Worm (Caenorhabditis elegans): Measurements from ENCODE around the gene jmjd-4.
A peak's percentile ranks its signal among the peaks of the same experiment; 100 is the strongest.

The jmjd-4 gene

DNA sequence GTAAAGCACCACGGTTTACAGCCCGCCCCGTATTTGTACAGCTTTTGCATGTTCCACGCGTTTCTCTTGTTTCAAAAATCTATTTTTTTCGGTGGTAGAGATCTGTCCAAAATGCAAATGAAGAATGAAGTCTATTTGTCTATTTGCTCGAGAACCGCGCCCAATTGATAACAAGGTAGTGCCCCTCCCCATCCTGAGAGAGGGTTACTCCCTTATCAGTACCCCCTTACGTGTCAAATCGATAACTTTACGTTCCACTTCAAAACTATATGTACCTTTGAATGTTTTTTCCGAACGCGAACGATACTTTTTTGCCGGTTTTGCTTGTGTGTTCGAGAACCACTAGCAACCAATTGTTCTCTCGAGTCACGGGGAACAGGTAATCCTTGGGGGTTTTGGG, 42.2 kb upstream of the jmjd-4 start:
- TF ChIP-seq syd-9 (tag; optimal IDR thresholded peaks at IDR 0.05) (no peak), ref-2 (tag; optimal IDR thresholded peaks at IDR 0.05) (no peak), sdc-2 (tag; optimal IDR thresholded peaks at IDR 0.05) (no peak), K02D7.2 (tag; optimal IDR thresholded peaks at IDR 0.05) (no peak), unc-86 (tag; optimal IDR thresholded peaks at IDR 0.05) (no peak), elt-2 (tag; optimal IDR thresholded peaks at IDR 0.05) (peak; percentile 70)

- TF ChIP-seq Y22D7AL.16 (tag; optimal IDR thresholded peaks at IDR 0.05), result no peak
- TF ChIP-seq ceh-48 (tag; optimal IDR thresholded peaks at IDR 0.05), result no peak
- no peak for TF ChIP-seq elt-4 (tag; optimal IDR thresholded peaks at IDR 0.05)
- TF ChIP-seq nhr-11 (tag; optimal IDR thresholded peaks at IDR 0.05), result no peak
- no peak for TF ChIP-seq tbx-7 (tag; optimal IDR thresholded peaks at IDR 0.05)
- TF ChIP-seq eyg-1 (tag; optimal IDR thresholded peaks at IDR 0.05), result no peak
- TF ChIP-seq gmeb-2 (tag; optimal IDR thresholded peaks at IDR 0.05), result no peak
- no peak for TF ChIP-seq lin-11 (tag; optimal IDR thresholded peaks at IDR 0.05)
- TF ChIP-seq ceh-22 (tag; optimal IDR thresholded peaks at IDR 0.05), result no peak
- TF ChIP-seq fkh-6 (tag; optimal IDR thresholded peaks at IDR 0.05), result no peak
- no peak for TF ChIP-seq madf-2 (tag; optimal IDR thresholded peaks at IDR 0.05)
- no peak for TF ChIP-seq nfya-1 (tag; optimal IDR thresholded peaks at IDR 0.05)
- TF ChIP-seq ceh-9 (tag; optimal IDR thresholded peaks at IDR 0.05), result no peak
- TF ChIP-seq che-1 (tag; optimal IDR thresholded peaks at IDR 0.05), result no peak
- TF ChIP-seq unc-55 (GFP tag; optimal IDR thresholded peaks at IDR 0.05), result no peak
- no peak for TF ChIP-seq sdc-2 (tag; optimal IDR thresholded peaks at IDR 0.05)
- no peak for TF ChIP-seq mec-3 (tag; optimal IDR thresholded peaks at IDR 0.05; ENCODE audit: borderline replicate concordance)
- TF ChIP-seq hlh-6 (tag; optimal IDR thresholded peaks at IDR 0.05), result no peak
These were observed 40.0 kb upstream of the jmjd-4 start for ce11 chrIII:10373845-10374244.

DNA sequence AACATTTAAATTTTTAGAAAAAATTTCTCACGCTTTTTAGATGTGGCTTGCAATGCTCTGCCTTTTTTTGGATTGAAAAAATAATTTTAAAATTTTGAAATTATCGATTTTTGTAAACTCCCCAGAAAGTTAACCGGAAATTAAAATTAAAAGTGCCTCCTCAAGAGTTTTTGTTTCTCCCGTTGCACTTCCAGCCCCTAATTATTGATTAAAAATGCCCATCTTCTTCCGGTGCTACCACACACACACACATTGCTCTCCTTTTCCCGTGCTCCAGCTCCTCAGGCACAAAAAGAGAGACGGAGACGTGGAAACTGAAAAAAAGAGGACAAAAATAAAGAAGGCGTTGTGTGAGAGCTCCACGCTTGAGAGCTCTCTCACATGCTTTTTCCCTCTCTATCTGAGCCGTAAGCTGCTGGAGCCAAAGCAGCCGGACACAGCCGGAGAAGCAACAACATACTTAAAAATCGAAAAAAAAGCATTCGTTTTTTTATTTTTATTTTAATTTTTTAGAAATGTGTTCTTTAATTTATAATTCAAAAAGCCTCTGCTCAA, 33.6 kb upstream of the jmjd-4 start:
- TF ChIP-seq hlh-13 (GFP tag; optimal IDR thresholded peaks at IDR 0.05) (no peak), hlh-30 (tag; optimal IDR thresholded peaks at IDR 0.05; ENCODE audit: insufficient read depth) (no peak), unc-55 (GFP tag; optimal IDR thresholded peaks at IDR 0.05) (no peak), npax-4 (tag; optimal IDR thresholded peaks at IDR 0.05) (no peak), T23F11.4 (GFP tag; optimal IDR thresholded peaks at IDR 0.05) (no peak), ceh-48 (tag; optimal IDR thresholded peaks at IDR 0.05) (peak; percentile 56), unc-42 (tag; optimal IDR thresholded peaks at IDR 0.05) (peak; percentile 37), ceh-30 (tag; optimal IDR thresholded peaks at IDR 0.05) (no peak)

DNA sequence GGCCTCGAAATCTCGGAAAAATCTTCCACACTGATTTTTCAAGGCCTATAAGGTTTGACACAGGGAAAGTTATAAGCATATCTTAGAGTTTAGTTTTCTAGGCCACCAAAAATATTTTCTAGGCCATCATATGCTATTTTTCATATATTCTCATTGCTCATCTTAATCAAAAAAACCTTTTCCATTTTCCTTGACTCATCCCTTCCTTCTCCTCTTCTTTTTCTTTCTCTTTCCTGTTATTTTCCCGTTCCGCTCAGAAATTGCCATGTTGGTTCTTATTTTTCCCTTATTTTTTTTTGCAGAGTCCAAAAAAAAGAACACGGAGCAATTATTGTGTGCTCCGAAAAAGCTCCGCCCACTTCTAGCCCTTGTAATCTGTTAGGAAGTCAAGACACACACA, 30.8 kb upstream of the jmjd-4 start, which contains the start of gene tbc-8:
Gene tbc-8, plus strand, starts transcription at position 301 of the 400 bp plus-strand sequence.
- TF ChIP-seq hlh-15 (tag; optimal IDR thresholded peaks at IDR 0.05) (no peak), fkh-6 (tag; optimal IDR thresholded peaks at IDR 0.05) (no peak), ceh-22 (tag; optimal IDR thresholded peaks at IDR 0.05) (no peak), C08G9.2 (tag; optimal IDR thresholded peaks at IDR 0.05) (no peak), zip-5 (tag; optimal IDR thresholded peaks at IDR 0.05) (no peak), F13H6.1 (tag; optimal IDR thresholded peaks at IDR 0.05) (no peak), tbx-7 (tag; optimal IDR thresholded peaks at IDR 0.05) (no peak), ceh-19 (GFP tag; optimal IDR thresholded peaks at IDR 0.05) (no peak), hlh-8 (tag; optimal IDR thresholded peaks at IDR 0.05) (no peak), T23F11.4 (GFP tag; optimal IDR thresholded peaks at IDR 0.05) (no peak), pqm-1 (tag; optimal IDR thresholded peaks at IDR 0.05) (no peak), elt-2 (tag; optimal IDR thresholded peaks at IDR 0.05) (no peak), ceh-31 (tag; optimal IDR thresholded peaks at IDR 0.05) (no peak), rnt-1 (tag; optimal IDR thresholded peaks at IDR 0.05) (no peak)

All from whole organism, late embryonic.